Worm (Caenorhabditis elegans): ENCODE measurements around the gene srz-54.

DNA sequence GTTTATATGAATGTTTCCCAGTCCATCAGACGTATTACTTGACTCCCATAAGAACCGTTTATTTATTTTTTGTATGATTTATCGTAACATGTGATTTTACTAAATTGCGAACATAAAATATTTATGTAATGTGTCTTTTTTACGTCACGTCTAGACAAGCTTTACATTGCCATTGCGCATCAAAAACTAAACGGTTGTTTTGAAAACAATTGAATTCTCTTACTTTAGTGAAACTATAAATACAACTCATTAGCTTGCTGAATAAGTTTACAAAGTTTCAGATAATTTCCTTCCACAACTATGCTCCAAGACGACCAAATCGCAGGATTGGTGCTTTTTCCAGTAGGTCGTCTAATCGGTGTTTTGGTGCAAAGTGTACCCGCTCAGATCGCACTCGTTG, 5.5 kb upstream of the srz-54 start, which contains the start of gene srx-54:
- no peak for TF ChIP-seq sea-2 (GFP tag; optimal IDR thresholded peaks at IDR 0.05)
- TF ChIP-seq ceh-9 (tag; optimal IDR thresholded peaks at IDR 0.05) = no peak
- no peak for TF ChIP-seq egl-5 (tag; optimal IDR thresholded peaks at IDR 0.05)
- TF ChIP-seq ztf-4 (tag; optimal IDR thresholded peaks at IDR 0.05) = no peak
- no peak for TF ChIP-seq nhr-76 (tag; optimal IDR thresholded peaks at IDR 0.05)
- TF ChIP-seq snpc-4 (tag; optimal IDR thresholded peaks at IDR 0.05) = no peak
- TF ChIP-seq nhr-237 (tag; optimal IDR thresholded peaks at IDR 0.05) = no peak
- no peak for TF ChIP-seq pha-4 (tag; optimal IDR thresholded peaks at IDR 0.05)
- no peak for TF ChIP-seq tbx-2 (tag; optimal IDR thresholded peaks at IDR 0.05)
